Fruit fly (Drosophila melanogaster) whole organism, embryonic: ENCODE data around the gene CG43085.
A peak's percentile ranks its signal among the peaks of the same experiment; 100 is the strongest.

Source experiments
- CG11247 ChIP-seq: fragments of 200-800 bp; sonication (Bioruptor generic); IDR thresholded peaks from 2 replicates; pipeline ENCODE4 v1.3.6; 2022; ENCODE audit warnings: missing biosample characterization, missing genetic modification characterization
- CG12299 ChIP-seq: fragments of 200-800 bp; sonication (Bioruptor generic); optimal IDR thresholded peaks from 2 replicates; lab custom pipeline; 2018; ENCODE audit warnings: missing biosample characterization, mild to moderate bottlenecking, missing genetic modification characterization
- CG13894 ChIP-seq: fragments of 200-800 bp; sonication (Bioruptor generic); optimal IDR thresholded peaks from 3 replicates; lab custom pipeline; 2018; ENCODE audit warnings: missing biosample characterization, mild to moderate bottlenecking, missing genetic modification characterization, moderate library complexity
- CG14050 ChIP-seq: fragments of 200-800 bp; sonication (Bioruptor generic); IDR thresholded peaks from 3 replicates; pipeline ENCODE4 v1.3.6; 2022; ENCODE audit warnings: missing biosample characterization, missing genetic modification characterization
- CG14667 ChIP-seq: fragments of 200-800 bp; sonication (Bioruptor generic); IDR thresholded peaks from 2 replicates; pipeline ENCODE4 v1.3.6; 2022; ENCODE audit warnings: missing biosample characterization, missing genetic modification characterization
- CG15514 ChIP-seq: fragments of 200-800 bp; sonication (Bioruptor generic); optimal IDR thresholded peaks from 3 replicates; lab custom pipeline; 2017; ENCODE audit warnings: missing biosample characterization, missing genetic modification characterization, mild to moderate bottlenecking, moderate library complexity, missing genetic modification reagents
- CG1602 ChIP-seq: fragments of 200-800 bp; sonication (Bioruptor generic); optimal IDR thresholded peaks from 3 replicates; lab custom pipeline; 2016; ENCODE audit warnings: missing biosample characterization, missing genetic modification characterization
- CG17186 ChIP-seq: fragments of 200-800 bp; sonication (Bioruptor generic); optimal IDR thresholded peaks from 3 replicates; lab custom pipeline; 2017; ENCODE audit warnings: missing biosample characterization, missing genetic modification reagents, missing genetic modification characterization
- CG2129 ChIP-seq: fragments of 200-800 bp; sonication (Bioruptor generic); IDR thresholded peaks from 2 replicates; pipeline ENCODE4 v1.3.6; 2022; ENCODE audit warnings: missing biosample characterization, missing genetic modification characterization; ENCODE audit not compliant: partially characterized antibody
- CG2875 ChIP-seq: fragments of 200-800 bp; sonication (Bioruptor generic); optimal IDR thresholded peaks from 2 replicates; lab custom pipeline; 2017; ENCODE audit warnings: missing biosample characterization, mild to moderate bottlenecking, missing genetic modification characterization, missing genetic modification reagents
- CG32532 ChIP-seq: fragments of 200-800 bp; sonication (Bioruptor generic); IDR thresholded peaks from 2 replicates; pipeline ENCODE4 v1.3.6; 2022; ENCODE audit warnings: missing biosample characterization, missing genetic modification characterization
- CG3726 ChIP-seq: fragments of 200-800 bp; sonication (Bioruptor generic); IDR thresholded peaks from 3 replicates; pipeline ENCODE4, ENCODE4 v1.3.6; 2022; ENCODE audit warnings: missing biosample characterization, missing genetic modification characterization
- CG3838 ChIP-seq: fragments of 200-800 bp; sonication (Bioruptor generic); optimal IDR thresholded peaks from 3 replicates; lab custom pipeline; 2016; ENCODE audit warnings: missing biosample characterization, missing genetic modification characterization
- CG4730 ChIP-seq: fragments of 200-800 bp; sonication (Bioruptor generic); IDR thresholded peaks from 2 replicates; pipeline ENCODE4 v1.3.6; 2022; ENCODE audit warnings: missing biosample characterization, missing genetic modification characterization
- CG8388 ChIP-seq: fragments of 200-800 bp; sonication (Bioruptor generic); optimal IDR thresholded peaks from 2 replicates; lab custom pipeline; 2019; ENCODE audit warnings: missing biosample characterization, mild to moderate bottlenecking, missing genetic modification characterization, moderate library complexity
- CG8944 ChIP-seq: fragments of 200-800 bp; sonication (Bioruptor generic); optimal IDR thresholded peaks from 3 replicates; lab custom pipeline; 2016; ENCODE audit warnings: missing biosample characterization, missing genetic modification characterization
- CG9609 ChIP-seq: fragments of 200-800 bp; sonication (Bioruptor generic); optimal IDR thresholded peaks from 3 replicates; lab custom pipeline; 2016; ENCODE audit warnings: missing biosample characterization, missing genetic modification characterization
- CkIIα-i1 ChIP-seq: fragments of 200-800 bp; sonication (Bioruptor generic); IDR thresholded peaks from 2 replicates; pipeline ENCODE4 v1.3.6; 2022; ENCODE audit warnings: missing biosample characterization, missing genetic modification characterization
- Dip3 ChIP-seq: fragments of 200-800 bp; sonication (Bioruptor generic); optimal IDR thresholded peaks from 3 replicates; lab custom pipeline; 2016; ENCODE audit warnings: missing biosample characterization, missing genetic modification characterization
- Doc2 ChIP-seq: fragments of 200-800 bp; sonication (Bioruptor generic); IDR thresholded peaks from 2 replicates; pipeline ENCODE4 v1.3.6; 2022; ENCODE audit warnings: missing biosample characterization, missing genetic modification characterization
- Doc3 ChIP-seq: fragments of 200-800 bp; sonication (Bioruptor generic); IDR thresholded peaks from 3 replicates; pipeline ENCODE4 v1.3.6; 2022; ENCODE audit warnings: missing biosample characterization, missing genetic modification characterization; ENCODE audit not compliant: partially characterized antibody
- Dp ChIP-seq: fragments of 200-800 bp; sonication (Bioruptor generic); optimal IDR thresholded peaks from 2 replicates; lab custom pipeline; 2018; ENCODE audit warnings: missing biosample characterization, mild to moderate bottlenecking, missing genetic modification characterization, moderate library complexity
- E2f1 ChIP-seq: fragments of 200-800 bp; sonication (Bioruptor generic); IDR thresholded peaks from 2 replicates; pipeline ENCODE4 v1.3.6; 2022; ENCODE audit warnings: missing biosample characterization, missing genetic modification characterization
- Gsc ChIP-seq: fragments of 200-800 bp; sonication (Bioruptor generic); IDR thresholded peaks from 2 replicates; pipeline ENCODE4 v1.3.6; 2022; ENCODE audit warnings: missing biosample characterization, missing genetic modification characterization
- Lhr ChIP-seq: fragments of 200-800 bp; sonication (Bioruptor generic); optimal IDR thresholded peaks from 3 replicates; lab custom pipeline; 2017; ENCODE audit warnings: mild to moderate bottlenecking, missing biosample characterization, missing genetic modification reagents, missing genetic modification characterization
- Max ChIP-seq: fragments of 200-800 bp; sonication (Bioruptor generic); optimal IDR thresholded peaks from 2 replicates; lab custom pipeline; 2016; ENCODE audit warnings: missing biosample characterization, mild to moderate bottlenecking, missing genetic modification characterization
- NFAT ChIP-seq: fragments of 200-800 bp; sonication (Bioruptor generic); IDR thresholded peaks from 2 replicates; pipeline ENCODE4 v1.3.6; 2022; ENCODE audit warnings: missing biosample characterization, missing genetic modification characterization
- Nf-YC ChIP-seq: fragments of 200-800 bp; optimal IDR thresholded peaks from 3 replicates; lab custom pipeline; 2019; ENCODE audit warnings: missing biosample characterization, mild to moderate bottlenecking, missing genetic modification characterization, moderate library complexity
- Optix ChIP-seq: fragments of 200-800 bp; sonication (Bioruptor generic); IDR thresholded peaks from 3 replicates; pipeline ENCODE4 v1.3.6; 2022; ENCODE audit warnings: missing biosample characterization, missing genetic modification characterization
- Taf1 ChIP-seq: fragments of 200-800 bp; sonication (Bioruptor generic); IDR thresholded peaks from 2 replicates; pipeline ENCODE4 v1.3.6; 2022; ENCODE audit warnings: missing biosample characterization, missing genetic modification characterization
- bowl ChIP-seq: fragments of 200-800 bp; sonication (Bioruptor generic); IDR thresholded peaks from 2 replicates; pipeline ENCODE4 v1.3.6; 2022; ENCODE audit warnings: missing biosample characterization, missing genetic modification characterization
- btn ChIP-seq: fragments of 200-800 bp; sonication (Bioruptor generic); optimal IDR thresholded peaks from 2 replicates; lab custom pipeline; 2016; ENCODE audit warnings: missing biosample characterization, missing genetic modification characterization
- chif ChIP-seq, 2 experiments: fragments of 200-800 bp; sonication (Bioruptor generic); optimal IDR thresholded peaks; 3 replicates each; lab custom pipeline; 2016; ENCODE audit warnings: missing biosample characterization in 2 of 2, missing genetic modification characterization in 2 of 2
- ci ChIP-seq: fragments of 200-800 bp; sonication (Bioruptor generic); IDR thresholded peaks from 3 replicates; pipeline ENCODE4 v1.3.6; 2022; ENCODE audit warnings: missing biosample characterization, missing genetic modification characterization
- crc ChIP-seq: fragments of 200-800 bp; sonication (Bioruptor generic); optimal IDR thresholded peaks from 2 replicates; lab custom pipeline; 2016; ENCODE audit warnings: missing biosample characterization, missing genetic modification characterization
- dati ChIP-seq: fragments of 200-800 bp; sonication (Bioruptor generic); IDR thresholded peaks from 2 replicates; pipeline ENCODE4 v1.3.6; 2022; ENCODE audit warnings: missing biosample characterization, missing genetic modification characterization
- dmrt11E ChIP-seq: fragments of 200-800 bp; sonication (Bioruptor generic); optimal IDR thresholded peaks from 3 replicates; lab custom pipeline; 2018; ENCODE audit warnings: missing biosample characterization, mild to moderate bottlenecking, missing genetic modification characterization, moderate library complexity
- dpn ChIP-seq, 2 experiments: fragments of 200-800 bp; sonication (Bioruptor generic); optimal IDR thresholded peaks; 3 replicates each; lab custom pipeline; 2016; ENCODE audit warnings: missing biosample characterization in 2 of 2, missing genetic modification characterization in 2 of 2
- ems ChIP-seq: fragments of 200-800 bp; sonication (Bioruptor generic); optimal IDR thresholded peaks from 3 replicates; lab custom pipeline; 2016; ENCODE audit warnings: missing biosample characterization, missing genetic modification characterization
- exex ChIP-seq: fragments of 200-800 bp; sonication (Bioruptor generic); optimal IDR thresholded peaks from 4 replicates; lab custom pipeline; 2018; ENCODE audit warnings: missing biosample characterization, mild to moderate bottlenecking, missing genetic modification characterization, moderate library complexity
- ftz-f1 ChIP-seq: fragments of 200-800 bp; sonication (Bioruptor generic); optimal IDR thresholded peaks from 2 replicates; lab custom pipeline; 2016; ENCODE audit warnings: missing biosample characterization, missing genetic modification characterization
- ham ChIP-seq: fragments of 200-800 bp; sonication (Bioruptor generic); IDR thresholded peaks from 2 replicates; pipeline ENCODE4 v1.3.6; 2022; ENCODE audit warnings: missing biosample characterization, missing genetic modification characterization
- jumu ChIP-seq: fragments of 200-800 bp; sonication (Bioruptor generic); optimal IDR thresholded peaks from 3 replicates; lab custom pipeline; 2016; ENCODE audit warnings: missing biosample characterization, missing genetic modification characterization
- kni ChIP-seq: fragments of 200-800 bp; sonication (Bioruptor generic); optimal IDR thresholded peaks from 3 replicates; lab custom pipeline; 2017; ENCODE audit warnings: mild to moderate bottlenecking, missing biosample characterization, missing genetic modification reagents, missing genetic modification characterization
- lmd ChIP-seq: fragments of 200-800 bp; sonication (Bioruptor generic); IDR thresholded peaks from 2 replicates; pipeline ENCODE4 v1.3.6; 2022; ENCODE audit warnings: missing biosample characterization, missing genetic modification characterization
- mirr ChIP-seq: fragments of 200-800 bp; sonication (Bioruptor generic); optimal IDR thresholded peaks from 3 replicates; lab custom pipeline; 2018; ENCODE audit warnings: missing biosample characterization, mild to moderate bottlenecking, missing genetic modification characterization
- nau ChIP-seq: fragments of 200-800 bp; sonication (Bioruptor generic); optimal IDR thresholded peaks from 3 replicates; lab custom pipeline; 2017; ENCODE audit warnings: missing biosample characterization, mild to moderate bottlenecking, missing genetic modification characterization, missing genetic modification reagents
- nerfin-1 ChIP-seq: fragments of 200-800 bp; sonication (Bioruptor generic); optimal IDR thresholded peaks from 3 replicates; lab custom pipeline; 2019; ENCODE audit warnings: missing biosample characterization, mild to moderate bottlenecking, missing genetic modification characterization, moderate library complexity
- peb ChIP-seq: fragments of 200-800 bp; sonication (Bioruptor generic); IDR thresholded peaks from 2 replicates; pipeline ENCODE4 v1.3.6; 2022; ENCODE audit warnings: missing biosample characterization, missing genetic modification characterization
- sd ChIP-seq: fragments of 200-800 bp; sonication (Bioruptor generic); optimal IDR thresholded peaks from 3 replicates; lab custom pipeline; 2018; ENCODE audit warnings: missing biosample characterization, mild to moderate bottlenecking, missing genetic modification characterization, moderate library complexity
- slou ChIP-seq: fragments of 200-800 bp; sonication (Bioruptor generic); optimal IDR thresholded peaks from 3 replicates; lab custom pipeline; 2016; ENCODE audit warnings: missing biosample characterization, missing genetic modification characterization
- usp ChIP-seq: fragments of >200 bp; optimal IDR thresholded peaks from 2 replicates; lab custom pipeline; 2017; ENCODE audit warnings: missing biosample characterization, missing genetic modification characterization
- wor ChIP-seq: fragments of 200-800 bp; sonication (Bioruptor generic); IDR thresholded peaks from 2 replicates; pipeline ENCODE4 v1.3.6; 2022; ENCODE audit warnings: missing biosample characterization, missing genetic modification characterization

CG43085 gene

DNA sequence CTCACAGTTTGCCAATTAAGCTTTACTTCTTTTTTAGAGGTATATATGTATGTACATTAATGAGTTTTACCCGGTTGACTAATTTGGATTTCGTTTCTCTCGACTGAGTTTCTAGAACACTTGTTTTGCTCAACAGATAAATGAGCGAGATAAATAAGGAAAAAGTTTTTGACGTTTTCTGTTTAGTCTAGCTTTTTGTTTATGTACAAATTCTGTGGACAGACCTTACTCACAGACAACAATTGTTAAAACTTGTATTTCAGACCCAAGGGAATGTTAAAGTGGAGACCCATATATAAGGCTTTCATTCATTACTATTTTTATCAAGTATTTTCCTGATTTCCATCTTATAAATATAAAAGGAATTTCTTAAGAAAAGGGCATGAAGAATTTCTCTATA is 21.5 kb downstream of the CG43085 start (continued):
- TF ChIP-seq ftz-f1 (GFP tag; lab: Kevin White, UChicago), result no peak
- no peak for TF ChIP-seq Doc3 (GFP tag; lab: Robert Waterston, UW)
- peak; percentile 62 for TF ChIP-seq CG12299 (tag; lab: Kevin White, UChicago)
- TF ChIP-seq Max (GFP tag; lab: Kevin White, UChicago), result no peak
- no peak for TF ChIP-seq dpn (GFP tag; optimal IDR thresholded peaks at IDR 0.05; lab: Kevin White, UChicago)
- TF ChIP-seq nau (GFP tag; lab: Kevin White, UChicago), result no peak
- no peak for TF ChIP-seq Nf-YC (tag; lab: Kevin White, UChicago)
- TF ChIP-seq CG2129 (GFP tag; lab: Robert Waterston, UW), result no peak
- no peak for TF ChIP-seq CkIIα-i1 (GFP tag; lab: Robert Waterston, UW)
- no peak for TF ChIP-seq exex (tag; lab: Kevin White, UChicago)
- TF ChIP-seq ems (GFP tag; lab: Kevin White, UChicago), result no peak
- TF ChIP-seq Lhr (GFP tag; lab: Kevin White, UChicago), result no peak
- TF ChIP-seq CG4730 (GFP tag; lab: Robert Waterston, UW), result no peak
- no peak for TF ChIP-seq CG17186
- no peak for TF ChIP-seq Dp
- TF ChIP-seq CG2875 (GFP tag; lab: Kevin White, UChicago), result no peak
- no peak for TF ChIP-seq Taf1 (GFP tag; lab: Robert Waterston, UW)
- no peak for TF ChIP-seq crc (GFP tag; lab: Kevin White, UChicago)
- no peak for TF ChIP-seq bowl (GFP tag; lab: Robert Waterston, UW)
- no peak for TF ChIP-seq dati
- no peak for TF ChIP-seq wor (GFP tag; lab: Robert Waterston, UW)
- TF ChIP-seq Dip3 (GFP tag; lab: Kevin White, UChicago), result no peak
- TF ChIP-seq ham, result no peak
- no peak for TF ChIP-seq CG3838 (GFP tag; lab: Kevin White, UChicago)
- no peak for TF ChIP-seq CG8944 (GFP tag; lab: Kevin White, UChicago)
- TF ChIP-seq jumu (GFP tag; lab: Kevin White, UChicago), result no peak
- no peak for TF ChIP-seq CG9609
- 0 out of 3 replicates have a peak, but pooled peaks have one; percentile 36 for TF ChIP-seq ci
- TF ChIP-seq chif (GFP tag; optimal IDR thresholded peaks at IDR 0.05; lab: Kevin White, UChicago), result no peak
- no peak for TF ChIP-seq slou (GFP tag; lab: Kevin White, UChicago)
- no peak for TF ChIP-seq sd (tag; lab: Kevin White, UChicago)
- no peak for TF ChIP-seq usp (GFP tag; lab: Kevin White, UChicago)
- TF ChIP-seq Optix (GFP tag; lab: Robert Waterston, UW), result no peak
- TF ChIP-seq E2f1 (GFP tag; lab: Robert Waterston, UW), result no peak
- no peak for TF ChIP-seq lmd (GFP tag; lab: Robert Waterston, UW)
- TF ChIP-seq Gsc (GFP tag; lab: Robert Waterston, UW), result no peak
- no peak for TF ChIP-seq kni (GFP tag; lab: Kevin White, UChicago)
- TF ChIP-seq Doc2 (GFP tag; lab: Robert Waterston, UW), result no peak
- TF ChIP-seq CG32532 (GFP tag; lab: Robert Waterston, UW), result no peak
- TF ChIP-seq btn (GFP tag; lab: Kevin White, UChicago), result no peak
- no peak for TF ChIP-seq CG14050 (GFP tag; lab: Robert Waterston, UW)
- TF ChIP-seq CG8388 (GFP tag; lab: Kevin White, UChicago), result no peak
- TF ChIP-seq CG11247 (GFP tag; lab: Robert Waterston, UW), result no peak
- no peak for TF ChIP-seq CG3726 (GFP tag; lab: Robert Waterston, UW)
- TF ChIP-seq NFAT, result no peak
- TF ChIP-seq dmrt11E (tag; lab: Kevin White, UChicago), result no peak
- TF ChIP-seq CG14667 (GFP tag; lab: Robert Waterston, UW), result no peak
- TF ChIP-seq CG1602 (GFP tag; lab: Kevin White, UChicago), result no peak
- TF ChIP-seq nerfin-1 (tag; lab: Kevin White, UChicago), result no peak
- TF ChIP-seq CG15514 (GFP tag; lab: Kevin White, UChicago), result no peak
- TF ChIP-seq CG13894 (tag; lab: Kevin White, UChicago), result no peak
- no peak for TF ChIP-seq peb
- TF ChIP-seq mirr (GFP tag; lab: Kevin White, UChicago), result no peak
